Worm (Caenorhabditis elegans): ENCODE data around the gene C40H1.8.

DNA sequence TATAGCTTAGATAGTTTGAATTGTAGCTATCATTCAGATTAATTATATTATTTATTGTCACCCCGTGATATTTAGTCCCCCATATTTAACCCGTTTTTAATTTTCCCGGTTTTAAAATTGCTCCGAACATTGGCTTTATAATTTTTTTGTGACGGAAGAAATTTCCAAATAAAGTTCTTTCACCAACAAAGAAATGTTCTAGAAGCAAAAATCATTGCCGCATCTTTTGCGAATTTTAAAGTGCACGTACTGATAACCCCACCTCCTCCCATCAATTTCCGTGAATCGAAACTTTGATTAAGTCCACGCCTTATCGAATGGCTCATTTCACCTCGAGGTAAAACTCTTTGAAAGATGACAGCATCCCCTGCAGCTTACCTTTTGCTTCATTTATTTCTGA, 10.2 kb downstream of the C40H1.8 start, which contains the start of gene C40H1.7:
- TF ChIP-seq sma-3 (GFP tag; optimal IDR thresholded peaks at IDR 0.05) (no peak), lin-11 (tag; optimal IDR thresholded peaks at IDR 0.05) (no peak), peb-1 (tag; optimal IDR thresholded peaks at IDR 0.05) (no peak), snpc-4 (tag; optimal IDR thresholded peaks at IDR 0.05) (no peak), ztf-11 (tag; optimal IDR thresholded peaks at IDR 0.05) (no peak), lsy-2 (tag; optimal IDR thresholded peaks at IDR 0.05) (no peak), nhr-11 (tag; optimal IDR thresholded peaks at IDR 0.05) (no peak), nhr-77 (tag; optimal IDR thresholded peaks at IDR 0.05) (no peak)

Measured in whole organism, L2 larva.